Worm (Caenorhabditis elegans) whole organism, midembryonic: ENCODE measurements around the gene C23H5.11.

Experiments
- flt-1 ChIP-seq: fragments of 200-800 bp; sonication (Bioruptor generic); IDR thresholded peaks from 2 replicates; pipeline ENCODE4 v1.3.6; 2022; ENCODE audit warnings: missing genetic modification characterization, missing compliant biosample characterization
- med-1 ChIP-seq: sonication (generic microtip); optimal IDR thresholded peaks from 2 replicates; lab custom pipeline; 2017; ENCODE audit warnings: missing genetic modification characterization, mild to moderate bottlenecking, missing compliant biosample characterization, antibody characterized with exemption, missing genetic modification reagents; ENCODE audit not compliant: insufficient read depth
- tab-1 ChIP-seq: fragments of 200-800 bp; sonication (Bioruptor generic); IDR thresholded peaks from 2 replicates; pipeline ENCODE4 v1.3.6; 2022; ENCODE audit warnings: missing genetic modification characterization, missing compliant biosample characterization
- ztf-23 ChIP-seq: fragments of 200-800 bp; sonication (Bioruptor generic); IDR thresholded peaks from 2 replicates; pipeline ENCODE4 v1.3.6; 2022; ENCODE audit warnings: missing genetic modification reagents, missing genetic modification characterization, missing compliant biosample characterization
- ztf-29 ChIP-seq: fragments of 200-800 bp; sonication (Bioruptor generic); IDR thresholded peaks from 2 replicates; pipeline ENCODE4 v1.3.6; 2022; ENCODE audit warnings: missing genetic modification reagents, missing genetic modification characterization, missing compliant biosample characterization

DNA sequence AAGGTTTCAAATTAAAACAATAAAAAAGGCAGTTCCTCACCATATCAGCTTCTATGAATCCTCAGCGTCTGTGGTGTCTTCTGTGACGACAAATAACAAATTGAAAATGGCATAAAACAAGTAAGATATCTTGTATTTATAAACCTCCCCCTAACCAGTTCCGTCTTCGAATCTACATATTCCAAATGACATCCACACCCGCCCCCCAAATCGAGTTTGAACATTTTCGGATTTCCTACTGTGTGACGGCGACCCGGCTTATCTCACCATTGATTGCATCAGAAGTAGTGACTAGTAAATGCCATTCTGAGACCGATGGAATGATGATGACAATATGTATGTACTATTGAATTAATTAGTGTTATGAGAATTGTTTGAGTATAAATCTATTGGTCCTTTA, 29.1 kb upstream of the C23H5.11 start, which contains the start of gene grl-20:
- TF ChIP-seq tab-1 (GFP tag; lab: Robert Waterston, UW) (no peak), flt-1 (no peak), ztf-29 (GFP tag; lab: Robert Waterston, UW) (no peak), med-1 (no peak), ztf-23 (GFP tag; lab: Robert Waterston, UW) (no peak)
